Worm (Caenorhabditis elegans): ENCODE data around the gene cima-1.

cima-1 gene

DNA sequence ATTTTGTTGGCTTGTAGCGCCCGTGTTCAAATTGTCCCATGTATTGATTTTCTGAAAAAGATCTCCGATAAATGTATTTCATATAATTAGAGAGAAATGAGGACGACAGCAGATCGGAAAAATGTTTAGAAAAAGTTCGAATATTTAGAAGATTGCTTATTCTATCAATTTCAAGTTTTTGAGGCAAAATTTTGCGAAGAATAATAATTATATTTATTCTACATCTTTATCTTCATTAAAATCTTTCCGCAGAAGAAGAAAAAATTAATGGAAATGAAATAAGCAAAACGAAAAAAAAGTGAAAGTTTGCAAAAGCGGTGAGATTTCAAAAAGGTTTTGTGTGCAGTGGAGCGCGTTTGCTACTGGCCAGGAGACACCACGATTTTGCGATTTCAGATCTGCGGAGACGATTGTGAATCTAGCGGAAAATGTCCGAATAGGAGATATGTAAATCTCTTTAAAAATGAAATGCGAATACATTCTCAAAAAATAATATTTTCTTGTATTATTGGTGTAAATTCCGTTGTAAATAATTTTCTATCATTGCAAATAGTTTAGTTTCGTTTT lies 3.0 kb downstream of the cima-1 start, which contains the start of gene nrde-4 (continued):
- TF ChIP-seq spr-1 (tag; optimal IDR thresholded peaks at IDR 0.05) (no peak), zfp-3 (GFP tag; conservative IDR thresholded peaks at IDR 0.05) (no peak), jun-1 (tag; optimal IDR thresholded peaks at IDR 0.05) (no peak), nhr-28 (tag; optimal IDR thresholded peaks at IDR 0.05) (peak; percentile 64), lin-15B (tag; optimal IDR thresholded peaks at IDR 0.05) (no peak), nhr-10 (tag; optimal IDR thresholded peaks at IDR 0.05) (no peak), ceh-28 (tag; optimal IDR thresholded peaks at IDR 0.05) (no peak)

DNA sequence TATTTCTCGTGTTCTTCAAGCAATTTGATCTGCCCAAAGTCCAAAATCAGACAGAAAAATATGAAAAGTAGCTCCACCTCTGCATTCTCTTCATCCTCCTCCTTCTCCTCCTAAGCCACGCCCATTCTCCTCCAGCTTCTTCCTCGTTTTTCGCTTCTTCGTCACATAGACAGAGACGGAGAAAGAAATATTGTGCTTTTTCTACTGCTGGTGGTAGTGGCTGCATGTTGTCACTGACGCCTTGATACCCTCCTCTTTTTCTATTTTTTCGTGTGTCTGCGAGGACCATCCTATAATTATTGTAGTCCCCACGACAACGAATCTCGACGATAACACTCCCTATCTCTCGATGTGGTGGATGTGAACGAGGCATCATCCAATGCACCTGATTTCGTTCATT lies 7.3 kb downstream of the cima-1 start, which contains the start of gene C08G9.1:
TSS of gene C08G9.1 (plus strand) at position 175 of the 400 bp plus-strand sequence.
- TF ChIP-seq F26F4.8 (GFP tag; conservative IDR thresholded peaks at IDR 0.05) (no peak), unc-62 (GFP tag; optimal IDR thresholded peaks at IDR 0.05 in 1 of 2) (peak in 1 of 2 experiments; percentile 74), unc-62 (tag; optimal IDR thresholded peaks at IDR 0.05) (no peak), mdt-29 (GFP tag; IDR thresholded peaks at IDR 0.05) (no peak), lsy-2 (tag; optimal IDR thresholded peaks at IDR 0.05) (peak in 1 of 2 experiments; percentile 4), nhr-102 (tag; optimal IDR thresholded peaks at IDR 0.05) (no peak), set-16 (GFP tag; IDR thresholded peaks at IDR 0.05) (no peak), aly-2 (tag; optimal IDR thresholded peaks at IDR 0.05) (no peak), unc-39 (tag; optimal IDR thresholded peaks at IDR 0.05) (no peak), ama-1 (optimal IDR thresholded peaks at IDR 0.05) (no peak), nhr-42 (GFP tag; IDR thresholded peaks at IDR 0.05) (no peak), tra-1 (GFP tag; IDR thresholded peaks at IDR 0.05) (no peak), hmg-1.1 (GFP tag; IDR thresholded peaks at IDR 0.05) (peak; percentile 44; the same call in 1 of the 2 replicates)

- TF ChIP-seq ZK546.5 (tag; optimal IDR thresholded peaks at IDR 0.05) (no peak), ces-1 (GFP tag; optimal IDR thresholded peaks at IDR 0.05) (no peak), ztf-7 (tag; optimal IDR thresholded peaks at IDR 0.05) (no peak), Y75B8A.6 (GFP tag; IDR thresholded peaks at IDR 0.05) (no peak), zfp-3 (GFP tag; conservative IDR thresholded peaks at IDR 0.05) (no peak), dmd-6 (GFP tag; IDR thresholded peaks at IDR 0.05) (no peak), nhr-25 (tag; optimal IDR thresholded peaks at IDR 0.05; ENCODE audit: borderline replicate concordance, insufficient read depth) (no peak), lin-13 (GFP tag; optimal IDR thresholded peaks at IDR 0.05) (no peak), nhr-48 (tag; optimal IDR thresholded peaks at IDR 0.05) (no peak), attf-4 (tag; optimal IDR thresholded peaks at IDR 0.05) (no peak), F26F4.8 (GFP tag; conservative IDR thresholded peaks at IDR 0.05) (no peak), skn-1 (tag; optimal IDR thresholded peaks at IDR 0.05) (no peak), lim-7 (GFP tag; IDR thresholded peaks at IDR 0.05) (no peak), ceh-82 (tag; optimal IDR thresholded peaks at IDR 0.05) (no peak), dmd-8 (GFP tag; IDR thresholded peaks at IDR 0.05) (no peak), lsy-2 (tag; optimal IDR thresholded peaks at IDR 0.05) (peak in 1 of 2 experiments; percentile 9), hlh-11 (tag; optimal IDR thresholded peaks at IDR 0.05) (peak; percentile 40), daf-16 (GFP tag; optimal IDR thresholded peaks at IDR 0.05) (peak in 1 of 2 experiments; percentile 78), daf-16 (tag; optimal IDR thresholded peaks at IDR 0.05) (no peak), ceh-20 (GFP tag; IDR thresholded peaks at IDR 0.05) (0 out of 2 replicates have a peak, but pooled peaks have one; percentile 8), mxl-3 (GFP tag; optimal IDR thresholded peaks at IDR 0.05) (no peak), nhr-28 (tag; optimal IDR thresholded peaks at IDR 0.05) (no peak), D1046.2 (GFP tag; IDR thresholded peaks at IDR 0.05) (no peak), hlh-30 (tag; optimal IDR thresholded peaks at IDR 0.05; ENCODE audit: insufficient read depth) (peak; percentile 16)
These were observed 8.2 kb downstream of the cima-1 start for ce11 chrIV:7659481-7659880.

Data from whole organism, L4 larva.